Fruit fly (Drosophila melanogaster) whole organism, adult: ENCODE results near the gene Npc1b.

Experiments used
- CG11617 ChIP-seq: fragments of 200-800 bp; sonication (Bioruptor generic); optimal IDR thresholded peaks from 2 replicates; lab custom pipeline; 2017; ENCODE audit warnings: mild to moderate bottlenecking, missing biosample characterization, missing genetic modification reagents, missing genetic modification characterization
- CG12768 ChIP-seq: fragments of 200-800 bp; sonication (Bioruptor generic); optimal IDR thresholded peaks from 2 replicates; lab custom pipeline; 2017; ENCODE audit warnings: missing biosample characterization, missing genetic modification characterization, mild to moderate bottlenecking, moderate library complexity, missing genetic modification reagents
- CG14711 ChIP-seq: fragments of 200-800 bp; sonication (Bioruptor generic); optimal IDR thresholded peaks from 2 replicates; lab custom pipeline; 2018; ENCODE audit warnings: missing biosample characterization, mild to moderate bottlenecking, missing genetic modification characterization, moderate library complexity
- CG1620 ChIP-seq: fragments of 200-800 bp; sonication (Bioruptor generic); optimal IDR thresholded peaks from 2 replicates; lab custom pipeline; 2016; ENCODE audit warnings: missing biosample characterization, missing genetic modification characterization
- CG33017 ChIP-seq: fragments of 200-800 bp; sonication (Bioruptor generic); optimal IDR thresholded peaks from 2 replicates; lab custom pipeline; 2018; ENCODE audit warnings: missing biosample characterization, mild to moderate bottlenecking, missing genetic modification characterization, moderate library complexity
- CG5204 ChIP-seq: fragments of 200-800 bp; sonication (Bioruptor generic); optimal IDR thresholded peaks from 2 replicates; lab custom pipeline; 2016; ENCODE audit warnings: missing biosample characterization, missing genetic modification characterization
- CG7045 ChIP-seq: fragments of 200-800 bp; sonication (Bioruptor generic); optimal IDR thresholded peaks from 2 replicates; lab custom pipeline; 2017; ENCODE audit warnings: missing biosample characterization, mild to moderate bottlenecking, missing genetic modification characterization
- CG7101 ChIP-seq: fragments of 200-800 bp; sonication (Bioruptor generic); optimal IDR thresholded peaks from 2 replicates; lab custom pipeline; 2018; ENCODE audit warnings: missing biosample characterization, mild to moderate bottlenecking, missing genetic modification characterization, moderate library complexity
- Clk ChIP-seq: fragments of 200-800 bp; sonication (Bioruptor generic); optimal IDR thresholded peaks from 2 replicates; lab custom pipeline; 2017; ENCODE audit warnings: missing biosample characterization, missing genetic modification characterization
- Crg-1 ChIP-seq: fragments of 200-800 bp; sonication (Bioruptor generic); optimal IDR thresholded peaks from 2 replicates; lab custom pipeline; 2016; ENCODE audit warnings: missing biosample characterization, missing genetic modification characterization
- Hr96 ChIP-seq: fragments of 200-800 bp; sonication (Bioruptor generic); optimal IDR thresholded peaks from 2 replicates; lab custom pipeline; 2016; ENCODE audit warnings: missing biosample characterization, missing genetic modification characterization
- Mnt ChIP-seq: fragments of 200-800 bp; sonication (Bioruptor generic); optimal IDR thresholded peaks from 2 replicates; lab custom pipeline; 2016; ENCODE audit warnings: missing biosample characterization, mild to moderate bottlenecking, missing genetic modification characterization
- bab1 ChIP-seq: fragments of 200-800 bp; sonication (Bioruptor generic); optimal IDR thresholded peaks from 3 replicates; lab custom pipeline; 2019; ENCODE audit warnings: missing biosample characterization, mild to moderate bottlenecking, missing genetic modification characterization, moderate library complexity
- cic ChIP-seq: fragments of 200-800 bp; sonication (Bioruptor generic); optimal IDR thresholded peaks from 2 replicates; lab custom pipeline; 2017; ENCODE audit warnings: missing biosample characterization, mild to moderate bottlenecking, missing genetic modification characterization, moderate library complexity
- cnc ChIP-seq, 2 experiments: fragments of >200 bp; optimal IDR thresholded peaks; 2 replicates each; lab custom pipeline; 2017
- kay ChIP-seq: fragments of 200-800 bp; sonication (Bioruptor generic); peaks from one replicate; lab custom pipeline; 2016; ENCODE audit warnings: missing biosample characterization, missing genetic modification characterization, borderline replicate concordance
- ovo ChIP-seq: fragments of 200-800 bp; sonication (Bioruptor generic); optimal IDR thresholded peaks from 2 replicates; lab custom pipeline; 2016; ENCODE audit warnings: missing biosample characterization, missing genetic modification characterization
- pad ChIP-seq: fragments of 200-800 bp; sonication (Bioruptor generic); optimal IDR thresholded peaks from 3 replicates; lab custom pipeline; 2017; ENCODE audit warnings: missing biosample characterization, missing genetic modification characterization, mild to moderate bottlenecking, moderate library complexity, missing genetic modification reagents
- tj ChIP-seq: fragments of 200-800 bp; sonication (Bioruptor generic); optimal IDR thresholded peaks from 3 replicates; lab custom pipeline; 2017; ENCODE audit warnings: missing biosample characterization, mild to moderate bottlenecking, missing genetic modification characterization, moderate library complexity
- toe ChIP-seq: fragments of 200-800 bp; sonication (Bioruptor generic); optimal IDR thresholded peaks from 2 replicates; lab custom pipeline; 2016; ENCODE audit warnings: missing biosample characterization, missing genetic modification characterization

The Npc1b gene

DNA sequence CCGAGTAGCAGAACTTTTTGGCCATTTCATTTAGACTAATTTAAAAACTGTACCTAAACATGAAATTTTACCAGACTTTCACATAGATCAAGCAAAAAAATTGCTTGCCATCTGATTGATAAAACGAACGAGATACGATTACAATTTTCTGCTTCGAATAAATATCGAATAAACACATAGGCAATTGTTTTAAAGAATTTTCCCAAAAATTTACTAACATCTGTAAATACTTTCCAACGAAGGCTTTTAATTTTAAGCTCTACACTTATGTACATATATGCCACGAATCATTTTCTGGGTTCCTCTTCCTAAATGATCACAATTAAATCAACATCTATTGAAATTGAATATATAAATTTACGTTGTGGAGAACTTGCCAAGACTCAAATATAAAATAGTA lies 1.2 kb upstream of the Npc1b start, which contains the start of gene CG11227:
Gene CG11227 (minus strand): TSS at position 101 of the 400 bp plus-strand sequence.
- TF ChIP-seq CG14711 (tag; lab: Kevin White, UChicago), result no peak
- TF ChIP-seq CG12768 (GFP tag; lab: Kevin White, UChicago), result no peak
- no peak for TF ChIP-seq bab1 (GFP tag; lab: Kevin White, UChicago)
- no peak for TF ChIP-seq pad
- no peak for TF ChIP-seq Crg-1 (GFP tag; lab: Kevin White, UChicago)
- no peak for TF ChIP-seq Clk (GFP tag; lab: Kevin White, UChicago)
- TF ChIP-seq cic (GFP tag; lab: Kevin White, UChicago), result no peak
- TF ChIP-seq cnc (optimal IDR thresholded peaks at IDR 0.05; lab: Kevin White, UChicago), result no peak
- no peak for TF ChIP-seq CG7101
- TF ChIP-seq CG11617 (GFP tag; lab: Kevin White, UChicago), result no peak
- no peak for TF ChIP-seq tj (GFP tag; lab: Kevin White, UChicago)

DNA sequence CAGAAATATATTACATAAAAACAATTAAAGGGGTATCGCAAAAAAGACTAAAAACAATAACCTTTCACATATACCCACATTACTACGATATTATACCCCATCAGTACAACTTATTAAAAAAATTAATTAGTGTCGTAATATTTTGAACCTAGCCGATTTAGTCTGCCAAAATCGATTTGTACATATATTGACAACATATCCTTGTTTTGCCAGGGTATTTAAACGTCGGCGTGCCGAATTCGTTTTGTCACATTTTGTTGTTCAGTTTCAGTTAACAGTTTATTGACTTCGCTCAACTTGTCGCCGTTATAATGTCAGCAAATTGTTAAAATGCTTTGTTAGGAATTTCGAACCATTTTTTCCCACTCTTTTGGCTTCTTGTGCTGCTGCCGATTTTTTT lies 13.6 kb downstream of the Npc1b start:
- TF ChIP-seq Mnt (GFP tag; lab: Kevin White, UChicago) (no peak), CG5204 (no peak)

DNA sequence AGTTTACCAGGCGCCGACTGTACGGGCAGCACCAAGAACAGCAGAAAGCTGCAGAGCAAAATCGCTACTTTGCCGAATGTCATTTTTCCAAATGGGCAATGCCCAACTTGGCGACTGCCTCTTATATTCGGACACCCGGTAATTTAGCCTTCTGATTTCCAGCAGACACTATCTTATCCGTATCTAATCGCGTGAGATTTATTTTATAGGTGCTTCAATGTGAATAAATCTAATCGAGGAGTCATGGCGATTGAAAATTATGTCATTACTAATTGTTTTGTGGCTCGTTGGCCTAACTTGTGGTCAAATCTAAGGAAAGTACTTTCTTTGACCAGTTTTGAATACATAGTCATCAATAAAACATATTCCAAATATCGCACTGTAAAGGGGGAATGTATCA lies 28.7 kb downstream of the Npc1b start, which contains the start of gene Ser6:
Gene Ser6 (minus strand): TSS at position 101 of the 400 bp plus-strand sequence.
- TF ChIP-seq CG14711 (tag; lab: Kevin White, UChicago), result no peak

DNA sequence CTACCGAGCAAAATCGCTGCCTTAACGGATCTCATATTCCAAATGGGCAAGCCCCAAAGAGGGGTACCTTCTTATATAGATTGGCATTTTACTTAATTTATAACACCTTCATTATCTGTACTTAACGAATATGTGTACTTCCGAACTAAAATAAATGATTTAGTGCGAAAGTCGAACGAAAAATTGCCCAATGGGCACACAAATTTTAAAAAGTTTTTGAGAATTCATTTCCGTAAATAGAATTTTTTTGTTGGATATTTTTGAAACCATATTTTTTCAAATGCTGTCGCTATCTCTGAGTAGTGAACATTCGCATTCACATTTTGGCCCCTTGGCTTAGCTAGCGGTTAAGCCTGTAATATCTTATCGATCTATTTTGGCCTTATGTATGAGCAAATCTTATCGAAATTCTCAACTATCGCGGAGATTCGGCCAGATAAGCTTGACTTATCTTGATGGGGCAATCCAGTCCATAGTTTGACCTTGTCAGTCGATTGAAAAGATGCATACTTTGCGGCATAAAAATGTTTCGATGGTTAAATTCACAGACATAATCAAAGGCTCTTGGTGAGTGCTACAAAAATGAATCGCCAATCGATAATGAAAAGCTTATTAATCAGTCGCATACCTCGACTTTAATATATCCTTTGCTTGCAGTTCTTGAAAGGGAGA lies 30.8 kb downstream of the Npc1b start, which contains the start of gene CG1304:
Gene CG1304 (minus strand): TSS at position 51 of the 672 bp plus-strand sequence.
- TF ChIP-seq tj (GFP tag; lab: Kevin White, UChicago), result no peak
- TF ChIP-seq kay (GFP tag; lab: Kevin White, UChicago), result no peak
- no peak for TF ChIP-seq CG5204
- no peak for TF ChIP-seq Crg-1 (GFP tag; lab: Kevin White, UChicago)

DNA sequence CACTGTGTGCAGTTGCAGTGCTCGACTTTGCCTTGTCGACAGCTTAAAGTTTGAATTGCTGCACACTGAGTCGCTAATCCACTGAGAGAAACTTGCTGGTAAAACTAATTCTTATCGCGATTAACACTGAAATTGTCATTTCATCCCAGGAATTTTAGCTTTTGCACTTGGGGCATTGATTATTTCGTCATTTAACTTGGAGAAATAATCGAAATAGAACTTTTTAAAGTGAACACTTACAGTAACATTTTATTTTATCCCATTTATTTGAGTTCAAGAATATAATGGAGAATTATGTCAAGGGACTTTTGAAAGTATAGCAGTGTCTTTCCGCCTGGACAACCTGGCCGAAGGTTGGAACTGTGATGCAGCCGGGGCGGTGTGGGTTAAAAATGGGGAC lies 43.3 kb downstream of the Npc1b start, which contains the start of gene CG44426:
Gene CG44426 (plus strand): TSS at position 301 of the 400 bp plus-strand sequence.
- TF ChIP-seq CG5204 (no peak), kay (GFP tag; lab: Kevin White, UChicago) (no peak), Mnt (GFP tag; lab: Kevin White, UChicago) (no peak), CG1620 (GFP tag; lab: Kevin White, UChicago) (no peak), toe (no peak), Hr96 (no peak), tj (GFP tag; lab: Kevin White, UChicago) (no peak), bab1 (GFP tag; lab: Kevin White, UChicago) (no peak), ovo (GFP tag; lab: Kevin White, UChicago) (no peak), CG33017 (tag; lab: Kevin White, UChicago) (no peak), pad (no peak)

DNA sequence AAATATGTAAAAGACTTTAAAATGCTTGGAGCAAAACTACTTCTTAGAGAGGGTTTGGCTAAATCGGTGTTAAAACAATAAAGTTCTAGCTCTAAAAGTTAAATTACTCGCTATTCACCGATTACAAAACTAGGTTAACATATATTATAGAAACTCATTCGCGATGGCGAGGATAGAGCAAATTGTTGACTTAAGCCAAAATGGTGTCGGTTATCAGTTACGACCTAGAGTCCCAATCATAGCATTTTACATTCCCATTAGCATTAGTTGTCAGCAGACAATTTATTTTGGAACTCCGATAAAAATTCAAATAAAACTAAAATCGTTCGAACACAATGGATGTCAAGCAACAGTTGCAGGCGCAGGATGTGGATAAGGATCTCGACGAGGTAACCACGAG lies 49.7 kb downstream of the Npc1b start, which contains the start of gene CG11666:
Gene CG11666 (plus strand): TSS at position 301 of the 400 bp plus-strand sequence.
- TF ChIP-seq Clk (GFP tag; lab: Kevin White, UChicago) (no peak), ovo (GFP tag; lab: Kevin White, UChicago) (no peak), CG1620 (GFP tag; lab: Kevin White, UChicago) (no peak), Hr96 (no peak), CG11617 (GFP tag; lab: Kevin White, UChicago) (no peak), cic (GFP tag; lab: Kevin White, UChicago) (no peak), tj (GFP tag; lab: Kevin White, UChicago) (no peak), bab1 (GFP tag; lab: Kevin White, UChicago) (no peak), Mnt (GFP tag; lab: Kevin White, UChicago) (no peak), Crg-1 (GFP tag; lab: Kevin White, UChicago) (no peak), CG7045 (GFP tag; lab: Kevin White, UChicago) (no peak), CG12768 (GFP tag; lab: Kevin White, UChicago) (no peak), CG33017 (tag; lab: Kevin White, UChicago) (no peak)
